Worm (Caenorhabditis elegans) whole organism, early embryonic: ENCODE results near the gene ttr-59.
"Not testable (repeated sequence)": the region's sequence is repeated elsewhere in the genome, so short reads cannot be mapped to it uniquely, and the experiment has no call there.

Experiments
- B0310.2 ChIP-seq: sonication (generic microtip); optimal IDR thresholded peaks from 2 replicates; lab custom pipeline; 2016; ENCODE audit warnings: mild to moderate bottlenecking, missing genetic modification characterization, missing compliant biosample characterization
- F13C5.2 ChIP-seq: sonication (generic microtip); optimal IDR thresholded peaks from 2 replicates; lab custom pipeline; 2017; ENCODE audit warnings: mild to moderate bottlenecking, missing genetic modification characterization, inconsistent platforms, missing compliant biosample characterization
- aly-1 ChIP-seq: sonication (generic microtip); optimal IDR thresholded peaks from 2 replicates; lab custom pipeline; 2016; ENCODE audit warnings: missing genetic modification characterization, missing compliant biosample characterization
- ama-1 ChIP-seq: fragments of 150-350 bp; optimal IDR thresholded peaks from 2 replicates; lab custom pipeline; 2014
- ceh-13 ChIP-seq: fragments of 200-800 bp; sonication (Bioruptor generic); optimal IDR thresholded peaks from 2 replicates; lab custom pipeline; 2018; ENCODE audit warnings: mild to moderate bottlenecking, missing genetic modification characterization, missing compliant biosample characterization
- ceh-36 ChIP-seq: sonication (generic microtip); optimal IDR thresholded peaks from 2 replicates; lab custom pipeline; 2016; ENCODE audit warnings: missing genetic modification characterization, inconsistent platforms, missing compliant biosample characterization
- ets-7 ChIP-seq: sonication (generic microtip); optimal IDR thresholded peaks from 2 replicates; lab custom pipeline; 2016; ENCODE audit warnings: missing genotype, missing genetic modification characterization, missing compliant biosample characterization
- flt-1 ChIP-seq: fragments of 200-800 bp; sonication (Bioruptor generic); IDR thresholded peaks from 2 replicates; pipeline ENCODE4 v1.3.6; 2022; ENCODE audit warnings: missing genetic modification characterization, missing compliant biosample characterization
- hmbx-1 ChIP-seq: sonication (generic microtip); optimal IDR thresholded peaks from 2 replicates; lab custom pipeline; 2016; ENCODE audit warnings: mild to moderate bottlenecking, missing genetic modification characterization, missing compliant biosample characterization
- hmg-4 ChIP-seq: fragments of 200-800 bp; sonication (Bioruptor generic); optimal IDR thresholded peaks from 2 replicates; lab custom pipeline; 2018; ENCODE audit warnings: mild to moderate bottlenecking, missing genetic modification characterization, missing compliant biosample characterization
- hnd-1 ChIP-seq: sonication (generic microtip); optimal IDR thresholded peaks from 2 replicates; lab custom pipeline; 2016; ENCODE audit warnings: missing genetic modification characterization, missing compliant biosample characterization
- pes-1 ChIP-seq: fragments of 200-800 bp; sonication (Bioruptor generic); IDR thresholded peaks from 2 replicates; pipeline ENCODE4 v1.3.6; 2022; ENCODE audit warnings: missing genetic modification reagents, missing genetic modification characterization, missing compliant biosample characterization
- scrt-1 ChIP-seq: fragments of 200-800 bp; sonication (Bioruptor generic); IDR thresholded peaks from 2 replicates; pipeline ENCODE4 v1.3.6; 2022; ENCODE audit warnings: missing genetic modification characterization, missing compliant biosample characterization
- sea-1 ChIP-seq: fragments of 200-800 bp; sonication (Bioruptor generic); conservative IDR thresholded peaks from 2 replicates; pipeline ENCODE4 v1.3.6; 2022; ENCODE audit warnings: missing genetic modification characterization, missing compliant biosample characterization
- tbx-11 ChIP-seq: fragments of 200-800 bp; sonication (Bioruptor generic); IDR thresholded peaks from 2 replicates; pipeline ENCODE4 v1.3.6; 2022; ENCODE audit warnings: missing genetic modification characterization, missing compliant biosample characterization
- tbx-37 ChIP-seq: fragments of 200-800 bp; sonication (Bioruptor generic); conservative IDR thresholded peaks from 2 replicates; pipeline ENCODE4 v1.3.6; 2022; ENCODE audit warnings: missing genetic modification reagents, missing genetic modification characterization, missing compliant biosample characterization
- tra-4 ChIP-seq: sonication (generic microtip); optimal IDR thresholded peaks from 2 replicates; lab custom pipeline; 2017; ENCODE audit warnings: missing genetic modification characterization, missing compliant biosample characterization

Gene ttr-59

ce11 chrX:7340394-7340793 lies 10.8 kb downstream of the ttr-59 start:
- TF ChIP-seq sea-1 (GFP tag; lab: Robert Waterston, UW) (no peak), ama-1 (lab: Kevin White, UChicago) (peak; percentile 53), ceh-36 (tag; lab: Kevin White, UChicago) (no peak), tbx-11 (GFP tag; lab: Robert Waterston, UW) (no peak), tbx-37 (no peak), ets-7 (tag; lab: Kevin White, UChicago) (no peak), hnd-1 (no peak), hmg-4 (peak; percentile 12), flt-1 (GFP tag; lab: Robert Waterston, UW) (no peak), ceh-13 (GFP tag; lab: Kevin White, UChicago) (no peak)

ce11 chrX:7340915-7341559 lies 11.4 kb downstream of the ttr-59 start, which contains the start of gene C07D8.6:
C07D8.6 (plus strand) TSS chrX:7341509.
- TF ChIP-seq hnd-1: no peak
- no peak for TF ChIP-seq ama-1 (lab: Kevin White, UChicago)
- TF ChIP-seq tra-4 (tag; lab: Kevin White, UChicago): no peak
- no peak for TF ChIP-seq flt-1 (GFP tag; lab: Robert Waterston, UW)
- no peak for TF ChIP-seq hmg-4
- no peak for TF ChIP-seq tbx-11 (GFP tag; lab: Robert Waterston, UW)

ce11 chrX:7343218-7343617 lies 13.6 kb downstream of the ttr-59 start:
- TF ChIP-seq scrt-1 (no peak), flt-1 (GFP tag; lab: Robert Waterston, UW) (no peak), ets-7 (tag; lab: Kevin White, UChicago) (no peak), ama-1 (lab: Kevin White, UChicago) (no peak), ceh-13 (GFP tag; lab: Kevin White, UChicago) (no peak), tbx-11 (GFP tag; lab: Robert Waterston, UW) (no peak), hmg-4 (no peak), ceh-36 (tag; lab: Kevin White, UChicago) (no peak), B0310.2 (tag; lab: Kevin White, UChicago) (no peak), hmbx-1 (tag; lab: Kevin White, UChicago) (no peak), tra-4 (tag; lab: Kevin White, UChicago) (no peak), pes-1 (GFP tag; lab: Robert Waterston, UW) (no peak), sea-1 (GFP tag; lab: Robert Waterston, UW) (no peak), aly-1 (tag; lab: Kevin White, UChicago) (no peak), hnd-1 (no peak), F13C5.2 (tag; lab: Kevin White, UChicago) (no peak), tbx-37 (no peak)

ce11 chrX:7343747-7344146 lies 14.1 kb downstream of the ttr-59 start, which contains the start of gene C07D8.5:
C07D8.5 (plus strand) TSS chrX:7344047.
- no peak for TF ChIP-seq pes-1 (GFP tag; lab: Robert Waterston, UW)
- TF ChIP-seq sea-1 (GFP tag; lab: Robert Waterston, UW): no peak
- no peak for TF ChIP-seq flt-1 (GFP tag; lab: Robert Waterston, UW)
- TF ChIP-seq F13C5.2 (tag; lab: Kevin White, UChicago): no peak
- TF ChIP-seq ets-7 (tag; lab: Kevin White, UChicago): no peak
- no peak for TF ChIP-seq scrt-1
- TF ChIP-seq tra-4 (tag; lab: Kevin White, UChicago): no peak
- no peak for TF ChIP-seq hnd-1
- TF ChIP-seq aly-1 (tag; lab: Kevin White, UChicago): no peak
- TF ChIP-seq ceh-13 (GFP tag; lab: Kevin White, UChicago): no peak
- no peak for TF ChIP-seq tbx-37
- no peak for TF ChIP-seq tbx-11 (GFP tag; lab: Robert Waterston, UW)
- TF ChIP-seq ama-1 (lab: Kevin White, UChicago): no peak
- no peak for TF ChIP-seq hmg-4

- not testable (repeated sequence) for TF ChIP-seq sea-1 (GFP tag; lab: Robert Waterston, UW); F13C5.2 (tag; lab: Kevin White, UChicago); ama-1 (lab: Kevin White, UChicago)
Measured at ce11 chrX:7365267-7365666, 35.6 kb downstream of the ttr-59 start, which contains the start of gene C56G3.2. C56G3.2 (plus strand) TSS chrX:7365567.

ce11 chrX:7369770-7370169 lies 40.2 kb downstream of the ttr-59 start:
- TF ChIP-seq hmg-4 (no peak), ceh-13 (GFP tag; lab: Kevin White, UChicago) (no peak), ets-7 (tag; lab: Kevin White, UChicago) (no peak), ama-1 (lab: Kevin White, UChicago) (no peak), tbx-37 (no peak), flt-1 (GFP tag; lab: Robert Waterston, UW) (no peak), F13C5.2 (tag; lab: Kevin White, UChicago) (no peak), tra-4 (tag; lab: Kevin White, UChicago) (no peak), ceh-36 (tag; lab: Kevin White, UChicago) (no peak), scrt-1 (no peak), sea-1 (GFP tag; lab: Robert Waterston, UW) (no peak), tbx-11 (GFP tag; lab: Robert Waterston, UW) (no peak), hnd-1 (no peak), aly-1 (tag; lab: Kevin White, UChicago) (no peak)

ce11 chrX:7371945-7372344 lies 42.3 kb downstream of the ttr-59 start:
- TF ChIP-seq ets-7 (tag; lab: Kevin White, UChicago): no peak

- TF ChIP-seq ceh-13 (GFP tag; lab: Kevin White, UChicago) (no peak), tbx-11 (GFP tag; lab: Robert Waterston, UW) (no peak), flt-1 (GFP tag; lab: Robert Waterston, UW) (no peak), scrt-1 (no peak), sea-1 (GFP tag; lab: Robert Waterston, UW) (no peak), ets-7 (tag; lab: Kevin White, UChicago) (no peak), hmbx-1 (tag; lab: Kevin White, UChicago) (no peak)
Measured at ce11 chrX:7376941-7377340, 47.3 kb downstream of the ttr-59 start, which contains the start of gene npr-8. npr-8 (plus strand) TSS chrX:7377302.
